Worm (Caenorhabditis elegans) whole organism, L2 larva: ENCODE measurements around the gene nhr-251.

ENCODE experiments used
- ceh-16 ChIP-seq: fragments of 150-350 bp; optimal IDR thresholded peaks from 2 replicates; lab custom pipeline; 2014; ENCODE audit warnings: missing biosample characterization, missing genetic modification characterization
- dmd-4 ChIP-seq: sonication (generic microtip); optimal IDR thresholded peaks from 2 replicates; lab custom pipeline; 2017; ENCODE audit warnings: missing biosample characterization, missing genetic modification characterization
- nhr-11 ChIP-seq: fragments of 150-350 bp; optimal IDR thresholded peaks from 2 replicates; lab custom pipeline; 2014; ENCODE audit warnings: missing biosample characterization, missing genetic modification characterization
- nhr-237 ChIP-seq: fragments of 150-350 bp; optimal IDR thresholded peaks from 2 replicates; lab custom pipeline; 2014; ENCODE audit warnings: missing biosample characterization, missing genetic modification characterization
- nhr-6 ChIP-seq: fragments of 150-350 bp; optimal IDR thresholded peaks from 2 replicates; lab custom pipeline; 2014; ENCODE audit warnings: missing biosample characterization, missing genetic modification characterization
- skn-1 ChIP-seq: sonication (generic microtip); optimal IDR thresholded peaks from 2 replicates; lab custom pipeline; 2017; ENCODE audit warnings: missing biosample characterization, missing genetic modification characterization

- TF ChIP-seq nhr-6 (no peak), skn-1 (tag; lab: Kevin White, UChicago) (no peak), nhr-11 (tag; lab: Kevin White, UChicago) (no peak), nhr-237 (tag; lab: Kevin White, UChicago) (no peak), dmd-4 (tag; lab: Kevin White, UChicago) (no peak), ceh-16 (tag; lab: Kevin White, UChicago) (no peak)
Observed at ce11 chrV:553067-553466, 47.3 kb upstream of the nhr-251 start, which contains the start of gene C14C6.8.
